Worm (Caenorhabditis elegans) whole organism, young adult: Measurements from ENCODE around the gene try-14.

Experiments
- F39B2.1 ChIP-seq: fragments of 200-800 bp; sonication (Bioruptor generic); IDR thresholded peaks from 2 replicates; pipeline ENCODE4 v1.3.6; 2022; ENCODE audit warnings: missing genetic modification reagents, missing genetic modification characterization, missing compliant biosample characterization
- ceh-40 ChIP-seq: fragments of 200-800 bp; sonication (Bioruptor generic); IDR thresholded peaks from 2 replicates; pipeline ENCODE4 v1.3.6; 2022; ENCODE audit warnings: missing genetic modification characterization, missing compliant biosample characterization

DNA sequence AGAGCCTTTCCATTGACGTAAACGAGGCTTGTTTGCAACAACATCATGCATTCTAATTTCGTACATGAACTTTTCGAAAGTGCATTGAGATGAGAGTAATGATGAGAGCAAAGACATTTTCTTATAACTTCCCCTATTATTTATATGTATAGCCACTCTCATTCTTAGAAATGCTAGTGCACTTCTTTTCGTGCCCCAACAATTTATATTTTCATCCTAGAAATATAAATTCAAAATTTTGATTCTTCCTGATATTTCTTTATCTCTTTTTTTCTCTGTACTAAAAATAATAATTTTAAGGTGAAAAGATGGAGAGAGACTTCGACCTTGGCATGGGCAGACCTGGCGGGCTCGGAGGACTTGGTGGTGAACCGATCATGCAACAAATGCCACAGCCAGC lies 16.4 kb downstream of the try-14 start, which contains the start of gene mek-1:
- TF ChIP-seq ceh-40 (GFP tag; lab: Robert Waterston, UW), result no peak
- no peak for TF ChIP-seq F39B2.1
